Worm (Caenorhabditis elegans) whole organism, L4 larva: ENCODE measurements around the gene C06E1.11.

Experiments
- T20F7.1 ChIP-seq: fragments of 200-800 bp; sonication (Bioruptor generic); optimal IDR thresholded peaks from 2 replicates; lab custom pipeline; 2018; ENCODE audit warnings: mild to moderate bottlenecking, missing genetic modification characterization, missing compliant biosample characterization
- Y5F2A.4 ChIP-seq: fragments of 200-800 bp; sonication (Bioruptor generic); optimal IDR thresholded peaks from 2 replicates; lab custom pipeline; 2018; ENCODE audit warnings: mild to moderate bottlenecking, missing genetic modification characterization, missing compliant biosample characterization
- aha-1 ChIP-seq: fragments of 150-350 bp; peaks from one replicate; lab custom pipeline; 2014; ENCODE audit warnings: missing biosample characterization, missing genetic modification characterization
- ceh-20 ChIP-seq: fragments of 200-800 bp; sonication (Bioruptor generic); IDR thresholded peaks from 2 replicates; pipeline ENCODE4 v1.3.6; 2022; ENCODE audit warnings: missing genetic modification reagents, missing genetic modification characterization, missing compliant biosample characterization
- ceh-32 ChIP-seq: sonication (generic microtip); optimal IDR thresholded peaks from 2 replicates; lab custom pipeline; 2016; ENCODE audit warnings: mild to moderate bottlenecking, missing genetic modification characterization, missing compliant biosample characterization; ENCODE audit not compliant: poor library complexity
- ceh-82 ChIP-seq: sonication (generic microtip); optimal IDR thresholded peaks from 2 replicates; lab custom pipeline; 2017; ENCODE audit warnings: missing biosample characterization, missing genetic modification characterization
- ces-1 ChIP-seq: fragments of 150-350 bp; sonication (generic microtip); optimal IDR thresholded peaks from 4 replicates; lab custom pipeline; 2014; ENCODE audit warnings: missing biosample characterization, missing genetic modification reagents, missing genetic modification characterization
- ctbp-1 ChIP-seq: fragments of 200-800 bp; sonication (Bioruptor generic); IDR thresholded peaks from 2 replicates; pipeline ENCODE4 v1.3.6; 2022; ENCODE audit warnings: missing genetic modification reagents, missing genetic modification characterization, missing compliant biosample characterization
- daf-16 ChIP-seq, 3 experiments: sonication (generic microtip); optimal IDR thresholded peaks; 2 replicates each; lab custom pipeline; 2016 to 2017; ENCODE audit warnings: missing genetic modification characterization in 3 of 3, missing genetic modification reagents in 3 of 3, mild to moderate bottlenecking in 2 of 3, missing compliant biosample characterization in 2 of 3, missing biosample characterization in 1 of 3, moderate library complexity in 1 of 3
- daf-19 ChIP-seq: fragments of 200-800 bp; sonication (Bioruptor generic); conservative IDR thresholded peaks from 2 replicates; pipeline ENCODE4 v1.3.6; 2022; ENCODE audit warnings: missing genetic modification characterization, missing compliant biosample characterization
- daf-8 ChIP-seq: fragments of 200-800 bp; sonication (Bioruptor generic); IDR thresholded peaks from 2 replicates; pipeline ENCODE4 v1.3.6; 2022; ENCODE audit warnings: missing genetic modification characterization, missing compliant biosample characterization
- dmd-6 ChIP-seq: fragments of 200-800 bp; sonication (Bioruptor generic); IDR thresholded peaks from 2 replicates; pipeline ENCODE4 v1.3.6; 2022; ENCODE audit warnings: missing genetic modification reagents, missing genetic modification characterization, missing compliant biosample characterization
- duxl-1 ChIP-seq: sonication (generic microtip); optimal IDR thresholded peaks from 2 replicates; lab custom pipeline; 2016; ENCODE audit warnings: mild to moderate bottlenecking, missing genetic modification characterization, moderate library complexity, missing compliant biosample characterization; ENCODE audit not compliant: poor library complexity
- dve-1 ChIP-seq: sonication (generic microtip); optimal IDR thresholded peaks from 2 replicates; lab custom pipeline; 2017; ENCODE audit warnings: antibody characterized with exemption, mild to moderate bottlenecking, missing genetic modification characterization, missing compliant biosample characterization; ENCODE audit not compliant: insufficient read depth
- fkh-10 ChIP-seq: fragments of 150-350 bp; optimal IDR thresholded peaks from 2 replicates; lab custom pipeline; 2014; ENCODE audit warnings: missing biosample characterization, missing genetic modification reagents, missing genetic modification characterization
- hlh-11 ChIP-seq: fragments of 200-800 bp; sonication (Bioruptor generic); optimal IDR thresholded peaks from 2 replicates; lab custom pipeline; 2018; ENCODE audit warnings: mild to moderate bottlenecking, missing genetic modification characterization, missing compliant biosample characterization
- hlh-30 ChIP-seq: sonication (generic microtip); optimal IDR thresholded peaks from 2 replicates; lab custom pipeline; 2017; ENCODE audit warnings: antibody characterized with exemption, mild to moderate bottlenecking, missing genetic modification characterization, missing compliant biosample characterization; ENCODE audit not compliant: insufficient read depth
- lin-1 ChIP-seq: fragments of 200-800 bp; sonication (Bioruptor generic); IDR thresholded peaks from 2 replicates; pipeline ENCODE4 v1.3.6; 2022; ENCODE audit warnings: missing genetic modification reagents, missing genetic modification characterization, missing compliant biosample characterization
- lin-15B ChIP-seq: fragments of 150-350 bp; sonication (generic microtip); optimal IDR thresholded peaks from 3 replicates; lab custom pipeline; 2014; ENCODE audit warnings: missing biosample characterization, missing genetic modification characterization
- lsy-2 ChIP-seq, 2 experiments: fragments of 150-350 bp in 1 of 2; sonication (generic microtip) in 1 of 2; optimal IDR thresholded peaks; 2 replicates each; lab custom pipeline; 2014 to 2017; ENCODE audit warnings: missing biosample characterization in 2 of 2, missing genetic modification characterization in 2 of 2
- madf-9 ChIP-seq: fragments of 200-800 bp; sonication (Bioruptor generic); conservative IDR thresholded peaks from 2 replicates; pipeline ENCODE4 v1.3.6; 2022; ENCODE audit warnings: missing genetic modification reagents, missing genetic modification characterization, missing compliant biosample characterization
- mdl-1 ChIP-seq, 2 experiments: fragments of 150-350 bp in 1 of 2; sonication (generic microtip) in 1 of 2; optimal IDR thresholded peaks; 2 replicates each; lab custom pipeline; 2014 to 2017; ENCODE audit warnings: missing biosample characterization in 2 of 2, missing genetic modification characterization in 2 of 2
- mdt-29 ChIP-seq: fragments of 200-800 bp; sonication (Bioruptor generic); IDR thresholded peaks from 2 replicates; pipeline ENCODE4 v1.3.6; 2022; ENCODE audit warnings: missing genetic modification reagents, missing genetic modification characterization, missing compliant biosample characterization
- mxl-2 ChIP-seq: fragments of 200-800 bp; sonication (Bioruptor generic); conservative IDR thresholded peaks from 2 replicates; pipeline ENCODE4 v1.3.6; 2022; ENCODE audit warnings: missing genetic modification reagents, missing genetic modification characterization, missing compliant biosample characterization
- mxl-3 ChIP-seq: fragments of 200-800 bp; sonication (Bioruptor generic); optimal IDR thresholded peaks from 2 replicates; lab custom pipeline; 2018; ENCODE audit warnings: mild to moderate bottlenecking, missing genetic modification characterization, missing compliant biosample characterization
- nhr-10 ChIP-seq: fragments of 150-350 bp; optimal IDR thresholded peaks from 2 replicates; lab custom pipeline; 2014; ENCODE audit warnings: missing biosample characterization, missing genetic modification characterization
- nhr-28 ChIP-seq: fragments of 150-350 bp; optimal IDR thresholded peaks from 2 replicates; lab custom pipeline; 2014; ENCODE audit warnings: missing biosample characterization, missing genetic modification characterization
- nhr-48 ChIP-seq: sonication (generic microtip); optimal IDR thresholded peaks from 2 replicates; lab custom pipeline; 2016; ENCODE audit warnings: mild to moderate bottlenecking, missing genetic modification characterization, missing compliant biosample characterization
- nhr-77 ChIP-seq: fragments of 150-350 bp; optimal IDR thresholded peaks from 2 replicates; lab custom pipeline; 2014; ENCODE audit warnings: missing biosample characterization, missing genetic modification characterization
- php-3 ChIP-seq: fragments of 200-800 bp; sonication (Bioruptor generic); IDR thresholded peaks from 2 replicates; pipeline ENCODE4 v1.3.6; 2022; ENCODE audit warnings: missing genetic modification reagents, missing genetic modification characterization, missing compliant biosample characterization
- pqm-1 ChIP-seq: sonication (generic microtip); optimal IDR thresholded peaks from 2 replicates; lab custom pipeline; 2017; ENCODE audit warnings: missing biosample characterization, missing genetic modification characterization
- skn-1 ChIP-seq: fragments of 150-350 bp; optimal IDR thresholded peaks from 2 replicates; lab custom pipeline; 2014; ENCODE audit warnings: missing biosample characterization, missing genetic modification characterization
- tra-1 ChIP-seq: fragments of 200-800 bp; sonication (Bioruptor generic); IDR thresholded peaks from 2 replicates; pipeline ENCODE4 v1.3.6; 2022; ENCODE audit warnings: missing genetic modification reagents, missing genetic modification characterization, missing compliant biosample characterization
- unc-62 ChIP-seq, 3 experiments: fragments of 150-350 bp in 1 of 3; sonication (generic microtip); optimal IDR thresholded peaks in 2 of 3; peaks in 1 of 3; 1 replicate in 1 of 3; 2 replicates in 2 of 3; lab custom pipeline; 2014 to 2017; ENCODE audit warnings: missing biosample characterization in 3 of 3, missing genetic modification characterization in 3 of 3, missing genetic modification reagents in 3 of 3, missing genotype in 1 of 3
- zfp-3 ChIP-seq: fragments of 200-800 bp; sonication (Bioruptor generic); conservative IDR thresholded peaks from 2 replicates; pipeline ENCODE4 v1.3.6; 2022; ENCODE audit warnings: missing genetic modification reagents, missing genetic modification characterization, missing compliant biosample characterization

Gene C06E1.11

ce11 chrIII:8658367-8658761, 41.9 kb upstream of the C06E1.11 start (continued):
- TF ChIP-seq nhr-10 (tag; lab: Kevin White, UChicago) = peak; percentile 80
- TF ChIP-seq duxl-1 (tag; lab: Kevin White, UChicago) = no peak
- TF ChIP-seq madf-9 (GFP tag; lab: Robert Waterston, UW) = peak; percentile 44
- peak; percentile 97 for TF ChIP-seq mdt-29 (GFP tag; lab: Robert Waterston, UW)
- 0 out of 2 replicates have a peak, but pooled peaks have one; percentile 70 for TF ChIP-seq zfp-3
- TF ChIP-seq dve-1 = peak; percentile 96
- peak; percentile 89 for TF ChIP-seq nhr-28 (tag; lab: Kevin White, UChicago)
- no peak for TF ChIP-seq fkh-10 (GFP tag; lab: Kevin White, UChicago)
- no peak for TF ChIP-seq daf-8
- TF ChIP-seq php-3 (GFP tag; lab: Robert Waterston, UW) = peak; percentile 96
- TF ChIP-seq ces-1 (GFP tag; lab: Kevin White, UChicago) = no peak
- TF ChIP-seq Y5F2A.4 (GFP tag; lab: Kevin White, UChicago) = no peak
- TF ChIP-seq ctbp-1 (GFP tag; lab: Robert Waterston, UW) = peak; percentile 71

ce11 chrIII:8657676-8658366, 41.3 kb upstream of the C06E1.11 start:
- TF ChIP-seq ces-1 (GFP tag; lab: Kevin White, UChicago) = no peak
- no peak for TF ChIP-seq mxl-2 (GFP tag; lab: Robert Waterston, UW)
- peak; percentile 97 for TF ChIP-seq aha-1 (tag; lab: Kevin White, UChicago)

DNA sequence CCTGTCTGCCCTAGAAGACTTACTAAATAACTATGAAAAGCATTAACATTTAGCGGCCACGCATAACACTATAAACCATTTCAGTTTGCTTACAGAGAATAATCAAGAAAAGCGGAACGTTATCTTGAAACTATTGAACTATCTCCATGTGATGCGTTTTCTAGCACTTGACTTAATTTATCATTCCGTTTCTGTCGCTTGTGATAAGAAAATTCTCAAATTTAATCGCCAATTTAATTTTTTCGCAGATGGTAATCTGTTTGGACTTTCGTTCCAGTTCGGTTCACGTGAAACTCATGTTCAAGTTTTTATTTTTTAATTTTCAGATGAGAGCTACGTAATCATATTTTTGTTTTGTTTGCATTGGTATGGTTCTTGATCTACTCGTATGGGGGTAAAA, 40.5 kb upstream of the C06E1.11 start:
- TF ChIP-seq hlh-30 (tag; lab: Kevin White, UChicago) (peak; percentile 78), lsy-2 (tag; optimal IDR thresholded peaks at IDR 0.05; lab: Kevin White, UChicago) (peak in 1 of 2 experiments; percentile 8), T20F7.1 (peak; percentile 44), ceh-82 (tag; lab: Kevin White, UChicago) (no peak), dve-1 (peak; percentile 94), mdl-1 (tag; optimal IDR thresholded peaks at IDR 0.05; lab: Kevin White, UChicago) (peak in 1 of 2 experiments; percentile 64), skn-1 (tag; lab: Kevin White, UChicago) (no peak), dmd-6 (peak; percentile 93), hlh-11 (tag; lab: Kevin White, UChicago) (peak; percentile 87), nhr-28 (tag; lab: Kevin White, UChicago) (peak; percentile 88), aha-1 (tag; lab: Kevin White, UChicago) (peak; percentile 76), ceh-20 (GFP tag; lab: Robert Waterston, UW) (peak; percentile 56; the same call in 1 of the 2 replicates), unc-62 (GFP tag; optimal IDR thresholded peaks at IDR 0.05 in 1 of 2; lab: Kevin White, UChicago) (no peak), unc-62 (tag; optimal IDR thresholded peaks at IDR 0.05; lab: Kevin White, UChicago) (no peak), lin-15B (no peak), nhr-77 (tag; lab: Kevin White, UChicago) (peak; percentile 65), mxl-3 (GFP tag; lab: Kevin White, UChicago) (peak; percentile 33), lin-1 (peak; percentile 33; the same call in 1 of the 2 replicates), daf-8 (0 out of 2 replicates have a peak, but pooled peaks have one; percentile 6), mxl-2 (GFP tag; lab: Robert Waterston, UW) (peak; percentile 87), daf-16 (GFP tag; optimal IDR thresholded peaks at IDR 0.05; lab: Kevin White, UChicago) (peak in 1 of 2 experiments; percentile 49), daf-16 (tag; optimal IDR thresholded peaks at IDR 0.05; lab: Kevin White, UChicago) (peak; percentile 94), nhr-48 (tag; lab: Kevin White, UChicago) (peak; percentile 73), php-3 (GFP tag; lab: Robert Waterston, UW) (peak; percentile 77), daf-19 (GFP tag; lab: Robert Waterston, UW) (no peak), ceh-32 (no peak), tra-1 (GFP tag; lab: Robert Waterston, UW) (0 out of 2 replicates have a peak, but pooled peaks have one; percentile 41), pqm-1 (tag; lab: Kevin White, UChicago) (peak; percentile 78)
